Fruit fly (Drosophila melanogaster) whole organism, embryonic: ENCODE data around the gene Pvf1.

ENCODE experiments used
- BEAF-32 ChIP-seq: fragments of 200-800 bp; sonication (Bioruptor generic); optimal IDR thresholded peaks from 3 replicates; lab custom pipeline; 2017; ENCODE audit warnings: missing biosample characterization, missing genetic modification characterization, mild to moderate bottlenecking, moderate library complexity, missing genetic modification reagents
- Bdp1 ChIP-seq: fragments of 200-800 bp; sonication (Bioruptor generic); optimal IDR thresholded peaks from 3 replicates; lab custom pipeline; 2016; ENCODE audit warnings: missing biosample characterization, missing genetic modification characterization
- BtbVII ChIP-seq: fragments of 200-800 bp; sonication (Bioruptor generic); optimal IDR thresholded peaks from 3 replicates; lab custom pipeline; 2017; ENCODE audit warnings: missing biosample characterization, mild to moderate bottlenecking, missing genetic modification characterization
- CG11093 ChIP-seq: fragments of 200-800 bp; sonication (Bioruptor generic); IDR thresholded peaks from 3 replicates; pipeline ENCODE4 v1.3.6; 2022; ENCODE audit warnings: missing biosample characterization, missing genetic modification characterization
- CG11695 ChIP-seq: fragments of 200-800 bp; sonication (Bioruptor generic); IDR thresholded peaks from 3 replicates; pipeline ENCODE4 v1.3.6; 2022; ENCODE audit warnings: missing biosample characterization, missing genetic modification characterization
- CG12071 ChIP-seq: fragments of 200-800 bp; sonication (Bioruptor generic); optimal IDR thresholded peaks from 3 replicates; lab custom pipeline; 2018; ENCODE audit warnings: missing biosample characterization, mild to moderate bottlenecking, missing genetic modification characterization
- CG1233 ChIP-seq: fragments of 200-800 bp; sonication (Bioruptor generic); optimal IDR thresholded peaks from 4 replicates; lab custom pipeline; 2018; ENCODE audit warnings: missing biosample characterization, mild to moderate bottlenecking, missing genetic modification characterization
- CG12744 ChIP-seq: fragments of 200-800 bp; sonication (Bioruptor generic); optimal IDR thresholded peaks from 2 replicates; lab custom pipeline; 2016; ENCODE audit warnings: missing biosample characterization, missing genetic modification characterization
- CG13296 ChIP-seq: fragments of 200-800 bp; sonication (Bioruptor generic); optimal IDR thresholded peaks from 3 replicates; lab custom pipeline; 2018; ENCODE audit warnings: missing biosample characterization, mild to moderate bottlenecking, missing genetic modification characterization
- CG13775 ChIP-seq: fragments of 200-800 bp; sonication (Bioruptor generic); optimal IDR thresholded peaks from 3 replicates; lab custom pipeline; 2017; ENCODE audit warnings: missing biosample characterization, mild to moderate bottlenecking, missing genetic modification characterization
- CG14050 ChIP-seq: fragments of 200-800 bp; sonication (Bioruptor generic); IDR thresholded peaks from 3 replicates; pipeline ENCODE4 v1.3.6; 2022; ENCODE audit warnings: missing biosample characterization, missing genetic modification characterization
- CG15011 ChIP-seq: fragments of 200-800 bp; sonication (Bioruptor generic); optimal IDR thresholded peaks from 3 replicates; lab custom pipeline; 2018; ENCODE audit warnings: missing biosample characterization, mild to moderate bottlenecking, missing genetic modification characterization
- CG1603 ChIP-seq: fragments of 200-800 bp; sonication (Bioruptor generic); optimal IDR thresholded peaks from 2 replicates; lab custom pipeline; 2019; ENCODE audit warnings: missing biosample characterization, mild to moderate bottlenecking, missing genetic modification characterization, moderate library complexity
- CG16813 ChIP-seq: fragments of 200-800 bp; sonication (Bioruptor generic); IDR thresholded peaks from 3 replicates; pipeline ENCODE4 v1.3.6; 2022; ENCODE audit warnings: missing biosample characterization, missing genetic modification characterization; ENCODE audit not compliant: partially characterized antibody
- CG16815 ChIP-seq: fragments of 200-800 bp; sonication (Bioruptor generic); optimal IDR thresholded peaks from 3 replicates; lab custom pipeline; 2017; ENCODE audit warnings: missing biosample characterization, mild to moderate bottlenecking, missing genetic modification characterization
- CG17385 ChIP-seq: fragments of 200-800 bp; sonication (Bioruptor generic); optimal IDR thresholded peaks from 3 replicates; lab custom pipeline; 2018; ENCODE audit warnings: missing biosample characterization, mild to moderate bottlenecking, missing genetic modification characterization
- CG1792 ChIP-seq: fragments of 200-800 bp; sonication (Bioruptor generic); optimal IDR thresholded peaks from 2 replicates; lab custom pipeline; 2016; ENCODE audit warnings: missing biosample characterization, missing genetic modification characterization
- CG2875 ChIP-seq: fragments of 200-800 bp; sonication (Bioruptor generic); optimal IDR thresholded peaks from 2 replicates; lab custom pipeline; 2017; ENCODE audit warnings: missing biosample characterization, mild to moderate bottlenecking, missing genetic modification characterization, missing genetic modification reagents
- CG3065 ChIP-seq: fragments of 200-800 bp; sonication (Bioruptor generic); optimal IDR thresholded peaks from 2 replicates; lab custom pipeline; 2016; ENCODE audit warnings: missing biosample characterization, missing genetic modification characterization
- CG4328 ChIP-seq: fragments of 200-800 bp; sonication (Bioruptor generic); optimal IDR thresholded peaks from 3 replicates; lab custom pipeline; 2017; ENCODE audit warnings: missing biosample characterization, missing genetic modification reagents, missing genetic modification characterization
- CG4820 ChIP-seq: fragments of 200-800 bp; sonication (Bioruptor generic); optimal IDR thresholded peaks from 3 replicates; lab custom pipeline; 2016; ENCODE audit warnings: missing biosample characterization, missing genetic modification characterization
- CG6813 ChIP-seq: fragments of 200-800 bp; sonication (Bioruptor generic); optimal IDR thresholded peaks from 2 replicates; lab custom pipeline; 2017; ENCODE audit warnings: missing biosample characterization, missing genetic modification characterization, mild to moderate bottlenecking, moderate library complexity, missing genetic modification reagents
- CG7786 ChIP-seq: fragments of 200-800 bp; sonication (Bioruptor generic); optimal IDR thresholded peaks from 2 replicates; lab custom pipeline; 2016; ENCODE audit warnings: missing biosample characterization, missing genetic modification characterization
- CG8359 ChIP-seq: fragments of 200-800 bp; sonication (Bioruptor generic); optimal IDR thresholded peaks from 2 replicates; lab custom pipeline; 2017; ENCODE audit warnings: missing biosample characterization, mild to moderate bottlenecking, missing genetic modification characterization, borderline replicate concordance
- CG9876 ChIP-seq: fragments of 200-800 bp; sonication (Bioruptor generic); optimal IDR thresholded peaks from 2 replicates; lab custom pipeline; 2016; ENCODE audit warnings: missing biosample characterization, missing genetic modification characterization
- CTCF ChIP-seq: fragments of 200-800 bp; sonication (Bioruptor generic); optimal IDR thresholded peaks from 2 replicates; lab custom pipeline; 2017; ENCODE audit warnings: missing biosample characterization, mild to moderate bottlenecking, missing genetic modification characterization, moderate library complexity
- Dll ChIP-seq: fragments of 200-800 bp; sonication (Bioruptor generic); IDR thresholded peaks from 4 replicates; pipeline ENCODE4 v1.3.6; 2022; ENCODE audit warnings: missing biosample characterization, missing genetic modification characterization; ENCODE audit not compliant: partially characterized antibody
- Ets65A ChIP-seq: fragments of 200-800 bp; sonication (Bioruptor generic); peaks from one replicate; lab custom pipeline; 2016; ENCODE audit warnings: missing biosample characterization, missing genetic modification characterization
- Hey ChIP-seq: fragments of 200-800 bp; sonication (Bioruptor generic); optimal IDR thresholded peaks from 3 replicates; lab custom pipeline; 2018; ENCODE audit warnings: missing biosample characterization, mild to moderate bottlenecking, missing genetic modification characterization
- MTF-1 ChIP-seq: fragments of 200-800 bp; sonication (Bioruptor generic); optimal IDR thresholded peaks from 2 replicates; lab custom pipeline; 2018; ENCODE audit warnings: missing biosample characterization, mild to moderate bottlenecking, missing genetic modification characterization, borderline replicate concordance
- Med ChIP-seq: fragments of 200-800 bp; sonication (Bioruptor generic); peaks from one replicate; lab custom pipeline; 2016; ENCODE audit warnings: missing biosample characterization, missing genetic modification characterization, mild to moderate bottlenecking, inconsistent platforms, moderate library complexity
- Nf-YC ChIP-seq: fragments of 200-800 bp; optimal IDR thresholded peaks from 3 replicates; lab custom pipeline; 2019; ENCODE audit warnings: missing biosample characterization, mild to moderate bottlenecking, missing genetic modification characterization, moderate library complexity
- Side ChIP-seq: fragments of 200-800 bp; sonication (Bioruptor generic); optimal IDR thresholded peaks from 2 replicates; lab custom pipeline; 2016; ENCODE audit warnings: missing biosample characterization, missing genetic modification characterization
- Tbp ChIP-seq: fragments of >200 bp; optimal IDR thresholded peaks from 2 replicates; lab custom pipeline; 2018; ENCODE audit warnings: missing biosample characterization, missing genetic modification characterization
- az2 ChIP-seq: fragments of 200-800 bp; sonication (Bioruptor generic); optimal IDR thresholded peaks from 3 replicates; lab custom pipeline; 2016; ENCODE audit warnings: missing biosample characterization, missing genetic modification characterization
- bigmax ChIP-seq: fragments of 200-800 bp; sonication (Bioruptor generic); optimal IDR thresholded peaks from 2 replicates; lab custom pipeline; 2018; ENCODE audit warnings: missing biosample characterization, mild to moderate bottlenecking, missing genetic modification characterization
- chm ChIP-seq: fragments of 200-800 bp; sonication (Bioruptor generic); IDR thresholded peaks from 2 replicates; pipeline ENCODE4 v1.3.6; 2022; ENCODE audit warnings: missing biosample characterization, missing genetic modification characterization
- eyg ChIP-seq: fragments of 200-800 bp; sonication (Bioruptor generic); optimal IDR thresholded peaks from 3 replicates; lab custom pipeline; 2016; ENCODE audit warnings: missing biosample characterization, missing genetic modification characterization
- gce ChIP-seq: fragments of 200-800 bp; sonication (Bioruptor generic); IDR thresholded peaks from 3 replicates; pipeline ENCODE4 v1.3.6; 2022; ENCODE audit warnings: missing biosample characterization, missing genetic modification characterization
- gcm ChIP-seq: fragments of 200-800 bp; sonication (Bioruptor generic); optimal IDR thresholded peaks from 2 replicates; lab custom pipeline; 2019; ENCODE audit warnings: missing biosample characterization, mild to moderate bottlenecking, missing genetic modification characterization, moderate library complexity
- gfzf ChIP-seq: fragments of 200-800 bp; sonication (Bioruptor generic); optimal IDR thresholded peaks from 2 replicates; lab custom pipeline; 2016; ENCODE audit warnings: missing biosample characterization, mild to moderate bottlenecking, missing genetic modification characterization, moderate library complexity
- gt ChIP-seq: fragments of 200-800 bp; sonication (Bioruptor generic); IDR thresholded peaks from 2 replicates; pipeline ENCODE4 v1.3.6; 2022; ENCODE audit warnings: missing biosample characterization, missing genetic modification characterization
- jigr1 ChIP-seq: fragments of 200-800 bp; sonication (Bioruptor generic); IDR thresholded peaks from 3 replicates; pipeline ENCODE4 v1.3.6; 2022; ENCODE audit warnings: missing biosample characterization, missing genetic modification characterization
- jumu ChIP-seq: fragments of 200-800 bp; sonication (Bioruptor generic); optimal IDR thresholded peaks from 3 replicates; lab custom pipeline; 2016; ENCODE audit warnings: missing biosample characterization, missing genetic modification characterization
- phol ChIP-seq: fragments of 200-800 bp; sonication (Bioruptor generic); optimal IDR thresholded peaks from 3 replicates; lab custom pipeline; 2018; ENCODE audit warnings: missing biosample characterization, mild to moderate bottlenecking, missing genetic modification characterization, moderate library complexity
- sens ChIP-seq: fragments of 200-800 bp; sonication (Bioruptor generic); peaks from one replicate; lab custom pipeline; 2016; ENCODE audit warnings: missing biosample characterization, missing genetic modification characterization
- so ChIP-seq: fragments of 200-800 bp; sonication (Bioruptor generic); IDR thresholded peaks from 3 replicates; pipeline ENCODE4 v1.3.6; 2022; ENCODE audit warnings: missing biosample characterization, missing genetic modification characterization
- tll ChIP-seq, 2 experiments: fragments of 200-800 bp in 1 of 2; fragments of >200 bp in 1 of 2; sonication (Bioruptor generic) in 1 of 2; optimal IDR thresholded peaks; 2 replicates each; lab custom pipeline; 2017 to 2019; ENCODE audit warnings: missing biosample characterization in 2 of 2, missing genetic modification characterization in 2 of 2, mild to moderate bottlenecking in 1 of 2, moderate library complexity in 1 of 2
- vvl ChIP-seq: fragments of 200-800 bp; sonication (Bioruptor generic); IDR thresholded peaks from 2 replicates; pipeline ENCODE4 v1.3.6; 2022; ENCODE audit warnings: missing biosample characterization, missing genetic modification characterization

The Pvf1 gene

DNA sequence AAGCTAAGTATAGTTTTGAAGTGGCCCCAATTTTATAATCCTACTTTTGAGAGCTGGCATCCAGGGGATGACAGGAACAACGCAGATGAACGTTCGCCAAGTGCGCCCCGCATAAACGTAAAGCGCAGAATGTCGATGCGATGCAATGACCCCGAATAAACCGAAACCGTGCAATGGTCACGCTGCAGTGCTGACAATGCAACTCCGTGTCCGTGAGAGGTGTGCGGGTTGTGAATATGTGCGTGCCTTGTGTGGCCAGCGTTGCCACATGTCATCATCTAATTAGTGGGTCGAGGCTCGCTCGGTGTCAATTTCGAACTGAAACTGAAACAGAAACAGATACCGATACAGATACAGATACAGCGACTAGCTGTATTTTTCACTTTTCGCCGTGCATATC lies 35.7 kb downstream of the Pvf1 start:
- TF ChIP-seq gcm (GFP tag; lab: Kevin White, UChicago) (peak; percentile 17), gfzf (GFP tag; lab: Kevin White, UChicago) (peak; percentile 4), CG1603 (tag; lab: Kevin White, UChicago) (no peak), BEAF-32 (GFP tag; lab: Kevin White, UChicago) (peak; percentile 8), Bdp1 (GFP tag; lab: Kevin White, UChicago) (no peak), so (GFP tag; lab: Robert Waterston, UW) (no peak), CG16813 (0 out of 3 replicates have a peak, but pooled peaks have one; percentile 19), CG4820 (GFP tag; lab: Kevin White, UChicago) (peak; percentile 71), CG11695 (no peak), Med (GFP tag; lab: Kevin White, UChicago) (peak; percentile 35), sens (GFP tag; lab: Kevin White, UChicago) (peak; percentile 60), Ets65A (peak; percentile 17)

DNA sequence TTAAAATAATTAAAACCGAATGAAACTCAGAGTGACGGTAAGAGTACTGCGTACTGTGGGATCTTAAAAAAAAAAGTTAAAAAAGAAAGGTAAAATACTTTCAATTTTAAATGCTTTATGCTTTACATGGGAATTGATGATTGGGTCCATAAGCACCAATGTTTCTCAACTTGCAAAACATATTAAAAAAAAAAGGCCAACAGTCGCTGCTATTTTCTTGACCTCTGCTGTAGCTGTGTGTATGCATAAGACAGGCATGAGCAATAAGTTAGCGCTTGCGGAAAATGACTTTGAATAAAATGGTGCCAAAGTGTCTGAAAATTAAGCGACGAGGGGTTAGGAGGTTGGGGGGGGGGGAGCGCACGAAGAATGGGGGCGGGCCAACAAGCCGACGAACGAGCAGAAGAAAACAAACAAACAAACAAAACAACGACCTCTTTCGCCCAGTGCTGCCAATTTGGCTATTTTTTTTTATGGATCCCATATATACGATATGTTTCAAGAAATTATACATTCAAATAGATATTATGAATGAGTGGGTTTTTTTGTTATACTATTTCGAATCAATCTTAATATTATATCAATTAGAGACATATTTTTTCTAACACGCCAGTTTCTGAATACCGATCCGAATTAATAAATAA lies 37.1 kb downstream of the Pvf1 start:
- TF ChIP-seq eyg (GFP tag; lab: Kevin White, UChicago) = no peak
- TF ChIP-seq CG6813 (GFP tag; lab: Kevin White, UChicago) = peak; percentile 31
- no peak for TF ChIP-seq bigmax (GFP tag; lab: Kevin White, UChicago)
- no peak; the same call in 2 of the 3 replicates for TF ChIP-seq gce (GFP tag; lab: Robert Waterston, UW)
- TF ChIP-seq tll (GFP tag; optimal IDR thresholded peaks at IDR 0.05; lab: Kevin White, UChicago) = no peak
- TF ChIP-seq CG12744 (GFP tag; lab: Kevin White, UChicago) = no peak
- TF ChIP-seq CG3065 = no peak
- TF ChIP-seq CG1792 = peak; percentile 13
- no peak for TF ChIP-seq CTCF (GFP tag; lab: Kevin White, UChicago)
- no peak for TF ChIP-seq CG17385 (GFP tag; lab: Kevin White, UChicago)
- TF ChIP-seq Nf-YC (tag; lab: Kevin White, UChicago) = no peak
- TF ChIP-seq CG8359 (GFP tag; lab: Kevin White, UChicago) = no peak
- TF ChIP-seq CG13775 = peak; percentile 45
- peak; percentile 37 for TF ChIP-seq BtbVII (GFP tag; lab: Kevin White, UChicago)
- no peak for TF ChIP-seq CG2875 (GFP tag; lab: Kevin White, UChicago)
- 0 out of 3 replicates have a peak, but pooled peaks have one; percentile 26 for TF ChIP-seq jigr1 (GFP tag; lab: Robert Waterston, UW)
- TF ChIP-seq CG7786 = peak; percentile 25
- peak; percentile 43 for TF ChIP-seq CG13296 (GFP tag; lab: Kevin White, UChicago)
- TF ChIP-seq az2 (GFP tag; lab: Kevin White, UChicago) = peak; percentile 31
- no peak for TF ChIP-seq CG16815
- no peak for TF ChIP-seq Dll (GFP tag; lab: Robert Waterston, UW)
- no peak for TF ChIP-seq gt
- TF ChIP-seq CG11093 (GFP tag; lab: Robert Waterston, UW) = 0 out of 3 replicates have a peak, but pooled peaks have one; percentile 25
- TF ChIP-seq jumu (GFP tag; lab: Kevin White, UChicago) = peak; percentile 12
- no peak for TF ChIP-seq CG9876
- TF ChIP-seq CG15011 (GFP tag; lab: Kevin White, UChicago) = no peak
- no peak for TF ChIP-seq Tbp (GFP tag; lab: Kevin White, UChicago)
- peak; percentile 33 for TF ChIP-seq CG1233 (GFP tag; lab: Kevin White, UChicago)
- no peak for TF ChIP-seq MTF-1 (GFP tag; lab: Kevin White, UChicago)
- no peak for TF ChIP-seq Hey (tag; lab: Kevin White, UChicago)
- TF ChIP-seq CG14050 = peak; percentile 19; the same call in 1 of the 3 replicates
- TF ChIP-seq phol = peak; percentile 53
- TF ChIP-seq vvl = peak; percentile 71
- TF ChIP-seq CG12071 (GFP tag; lab: Kevin White, UChicago) = peak; percentile 29
- peak; percentile 26 for TF ChIP-seq Side (GFP tag; lab: Kevin White, UChicago)
- no peak for TF ChIP-seq CG4328 (GFP tag; lab: Kevin White, UChicago)
- peak; percentile 65; the same call in 1 of the 2 replicates for TF ChIP-seq chm (GFP tag; lab: Robert Waterston, UW)
